Worm (Caenorhabditis elegans): Measurements from ENCODE around the gene irld-6.
A peak's percentile ranks its signal among the peaks of the same experiment; 100 is the strongest.

irld-6 gene

DNA sequence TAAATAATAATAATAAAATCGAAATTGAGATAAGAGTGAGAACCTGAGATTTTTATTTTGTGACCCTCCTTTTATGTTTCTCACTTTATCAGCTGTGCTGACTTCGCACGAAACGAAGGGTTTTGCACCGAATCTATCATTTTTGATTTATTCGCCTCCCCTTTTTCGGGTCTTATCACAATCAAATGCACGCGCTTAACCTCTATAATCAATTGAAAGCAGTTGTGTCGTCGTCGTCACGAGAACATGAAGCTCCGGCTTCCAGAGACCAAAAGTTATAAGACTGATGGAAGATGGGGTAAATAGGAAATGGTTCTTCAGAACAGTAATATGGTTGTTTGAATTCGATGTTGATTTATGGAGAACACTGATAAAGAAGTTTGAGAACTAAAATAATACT lies 44.6 kb upstream of the irld-6 start, which contains the start of gene D1054.18:
Gene D1054.18 (minus strand): TSS at position 45 of the 400 bp plus-strand sequence.
- TF ChIP-seq unc-55 (GFP tag; optimal IDR thresholded peaks at IDR 0.05) (no peak), ztf-1 (GFP tag; conservative IDR thresholded peaks at IDR 0.05) (no peak), aly-2 (tag; optimal IDR thresholded peaks at IDR 0.05) (no peak), fos-1 (tag; optimal IDR thresholded peaks at IDR 0.05) (peak; percentile 70), gmeb-1 (tag; optimal IDR thresholded peaks at IDR 0.05) (peak; percentile 45), nhr-23 (tag; optimal IDR thresholded peaks at IDR 0.05) (no peak), mdl-1 (tag; optimal IDR thresholded peaks at IDR 0.05) (peak in 1 of 2 experiments; percentile 26), crh-2 (tag; optimal IDR thresholded peaks at IDR 0.05) (peak; percentile 73), Y55F3AM.14 (GFP tag; optimal IDR thresholded peaks at IDR 0.05) (no peak), unc-39 (tag; optimal IDR thresholded peaks at IDR 0.05) (no peak), sem-4 (tag; optimal IDR thresholded peaks at IDR 0.05) (no peak), sma-9 (GFP tag; optimal IDR thresholded peaks at IDR 0.05) (peak; percentile 74), sma-9 (tag; optimal IDR thresholded peaks at IDR 0.05) (no peak), nhr-12 (tag; optimal IDR thresholded peaks at IDR 0.05) (no peak), alr-1 (tag; optimal IDR thresholded peaks at IDR 0.05) (no peak), sma-3 (GFP tag; optimal IDR thresholded peaks at IDR 0.05) (no peak), nhr-77 (tag; optimal IDR thresholded peaks at IDR 0.05) (no peak), F13H6.1 (tag; optimal IDR thresholded peaks at IDR 0.05) (no peak), lin-39 (tag; optimal IDR thresholded peaks at IDR 0.05) (no peak), ama-1 (optimal IDR thresholded peaks at IDR 0.05) (no peak), nhr-21 (tag; optimal IDR thresholded peaks at IDR 0.05) (no peak), R02D3.7 (tag; optimal IDR thresholded peaks at IDR 0.05) (no peak), egl-27 (tag; optimal IDR thresholded peaks at IDR 0.05) (no peak), dmd-4 (tag; optimal IDR thresholded peaks at IDR 0.05) (no peak), lin-11 (tag; optimal IDR thresholded peaks at IDR 0.05) (no peak), zag-1 (tag; optimal IDR thresholded peaks at IDR 0.05) (no peak), ceh-16 (tag; optimal IDR thresholded peaks at IDR 0.05) (no peak), nhr-129 (tag; optimal IDR thresholded peaks at IDR 0.05) (no peak), nhr-25 (tag; optimal IDR thresholded peaks at IDR 0.05) (no peak), nhr-237 (tag; optimal IDR thresholded peaks at IDR 0.05) (no peak), peb-1 (tag; optimal IDR thresholded peaks at IDR 0.05) (no peak), mbf-1 (tag; optimal IDR thresholded peaks at IDR 0.05) (no peak), lsy-2 (tag; optimal IDR thresholded peaks at IDR 0.05) (no peak), C34F6.9 (tag; optimal IDR thresholded peaks at IDR 0.05) (no peak), skn-1 (tag; optimal IDR thresholded peaks at IDR 0.05) (peak; percentile 15), lin-13 (GFP tag; optimal IDR thresholded peaks at IDR 0.05) (no peak), ztf-4 (tag; optimal IDR thresholded peaks at IDR 0.05) (no peak), unc-62 (GFP tag; optimal IDR thresholded peaks at IDR 0.05) (no peak), nhr-6 (tag; optimal IDR thresholded peaks at IDR 0.05) (no peak), nhr-11 (tag; optimal IDR thresholded peaks at IDR 0.05) (no peak), elt-3 (tag; optimal IDR thresholded peaks at IDR 0.05) (no peak), blmp-1 (tag; optimal IDR thresholded peaks at IDR 0.05; ENCODE audit: insufficient read depth) (no peak), ceh-82 (tag; optimal IDR thresholded peaks at IDR 0.05) (no peak)

DNA sequence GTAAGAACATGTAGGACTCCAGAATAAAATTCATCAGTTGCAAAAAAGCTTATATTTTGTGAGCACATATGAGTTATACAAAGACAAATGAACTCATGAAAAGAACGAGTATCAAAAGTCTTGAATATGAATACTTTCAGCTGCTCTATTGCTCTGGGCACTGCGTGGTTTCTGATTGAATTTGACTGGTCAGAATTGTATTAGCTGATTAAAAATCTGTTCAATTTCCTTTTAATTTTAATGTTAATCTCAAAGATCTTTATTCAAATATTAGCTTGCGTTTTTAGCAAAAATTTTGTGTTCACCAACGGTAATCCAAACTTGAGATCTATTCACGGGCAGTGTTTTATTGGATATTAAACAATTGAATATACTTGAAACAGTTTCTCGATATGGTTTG lies 41.5 kb upstream of the irld-6 start, which contains the start of gene srh-184:
Gene srh-184 (minus strand): TSS at position 101 of the 400 bp plus-strand sequence.
- TF ChIP-seq nhr-129 (tag; optimal IDR thresholded peaks at IDR 0.05) (no peak), ama-1 (optimal IDR thresholded peaks at IDR 0.05) (no peak), nhr-23 (tag; optimal IDR thresholded peaks at IDR 0.05) (no peak), mdl-1 (tag; optimal IDR thresholded peaks at IDR 0.05) (no peak), snpc-4 (tag; optimal IDR thresholded peaks at IDR 0.05) (no peak), sma-3 (GFP tag; optimal IDR thresholded peaks at IDR 0.05) (no peak), lin-39 (tag; optimal IDR thresholded peaks at IDR 0.05) (no peak), nhr-237 (tag; optimal IDR thresholded peaks at IDR 0.05) (no peak), aly-2 (tag; optimal IDR thresholded peaks at IDR 0.05) (no peak), ztf-4 (tag; optimal IDR thresholded peaks at IDR 0.05) (no peak), crh-2 (tag; optimal IDR thresholded peaks at IDR 0.05) (no peak), unc-39 (tag; optimal IDR thresholded peaks at IDR 0.05) (no peak), mab-5 (tag; optimal IDR thresholded peaks at IDR 0.05) (no peak), lin-11 (tag; optimal IDR thresholded peaks at IDR 0.05) (no peak), skn-1 (tag; optimal IDR thresholded peaks at IDR 0.05) (no peak), nhr-6 (tag; optimal IDR thresholded peaks at IDR 0.05) (no peak), Y55F3AM.14 (GFP tag; optimal IDR thresholded peaks at IDR 0.05) (no peak), F13H6.1 (tag; optimal IDR thresholded peaks at IDR 0.05) (no peak), lin-13 (GFP tag; optimal IDR thresholded peaks at IDR 0.05) (no peak), ztf-11 (tag; optimal IDR thresholded peaks at IDR 0.05) (no peak)

Data from whole organism, L2 larva.